Worm (Caenorhabditis elegans): ENCODE measurements around the gene lin-39.

lin-39 gene

ce11 chrIII:7508128-7508635 lies 28.2 kb downstream of the lin-39 start, which contains the start of gene cls-1:
cls-1 (plus strand) TSS chrIII:7508178.
- peak; percentile 25 for TF ChIP-seq elt-2 (tag; optimal IDR thresholded peaks at IDR 0.05)
- no peak for TF ChIP-seq egl-27 (tag; optimal IDR thresholded peaks at IDR 0.05)
- peak; percentile 43 for TF ChIP-seq pqm-1 (tag; optimal IDR thresholded peaks at IDR 0.05)

ce11 chrIII:7506983-7507382 lies 29.4 kb downstream of the lin-39 start:
- TF ChIP-seq lin-15B (tag; optimal IDR thresholded peaks at IDR 0.05) (no peak), jun-1 (tag; optimal IDR thresholded peaks at IDR 0.05) (no peak), elt-2 (tag; optimal IDR thresholded peaks at IDR 0.05) (no peak), ceh-9 (tag; optimal IDR thresholded peaks at IDR 0.05) (no peak), fkh-2 (tag; optimal IDR thresholded peaks at IDR 0.05) (no peak), mdl-1 (tag; optimal IDR thresholded peaks at IDR 0.05) (no peak), R02D3.7 (tag; optimal IDR thresholded peaks at IDR 0.05) (no peak), nhr-43 (tag; optimal IDR thresholded peaks at IDR 0.05; ENCODE audit: poor library complexity, severe bottlenecking) (no peak)

ce11 chrIII:7499421-7499902 lies 37.0 kb downstream of the lin-39 start, which contains the start of the genes C07H6.9 and sap-140:
C07H6.9 (minus strand) TSS chrIII:7499471.
sap-140 (plus strand) TSS chrIII:7499738.
- TF ChIP-seq nhr-23 (tag; optimal IDR thresholded peaks at IDR 0.05), result peak; percentile 87
- no peak for TF ChIP-seq ceh-82 (tag; optimal IDR thresholded peaks at IDR 0.05)
- no peak for TF ChIP-seq nhr-28 (tag; optimal IDR thresholded peaks at IDR 0.05)
- TF ChIP-seq nhr-76 (tag; optimal IDR thresholded peaks at IDR 0.05), result no peak
- TF ChIP-seq daf-12 (tag; optimal IDR thresholded peaks at IDR 0.05), result no peak
- no peak for TF ChIP-seq unc-39 (tag; optimal IDR thresholded peaks at IDR 0.05)
- peak; percentile 53 for TF ChIP-seq nhr-25 (tag; optimal IDR thresholded peaks at IDR 0.05)
- peak; percentile 36 for TF ChIP-seq elt-2 (tag; optimal IDR thresholded peaks at IDR 0.05)
- TF ChIP-seq lin-39 (tag; optimal IDR thresholded peaks at IDR 0.05), result peak; percentile 36
- TF ChIP-seq tbx-2 (tag; optimal IDR thresholded peaks at IDR 0.05), result peak; percentile 51
- TF ChIP-seq jun-1 (tag; optimal IDR thresholded peaks at IDR 0.05), result peak; percentile 31
- TF ChIP-seq fos-1 (tag; optimal IDR thresholded peaks at IDR 0.05), result no peak
- TF ChIP-seq lsy-12 (tag; optimal IDR thresholded peaks at IDR 0.05), result peak; percentile 16
- TF ChIP-seq pha-4 (tag; optimal IDR thresholded peaks at IDR 0.05), result peak; percentile 88
- no peak for TF ChIP-seq nhr-237 (tag; optimal IDR thresholded peaks at IDR 0.05)
- no peak for TF ChIP-seq nhr-77 (tag; optimal IDR thresholded peaks at IDR 0.05)
- no peak for TF ChIP-seq eor-1 (tag; optimal IDR thresholded peaks at IDR 0.05)
- TF ChIP-seq ceh-28 (tag; optimal IDR thresholded peaks at IDR 0.05), result peak; percentile 13
- no peak for TF ChIP-seq fkh-2 (tag; optimal IDR thresholded peaks at IDR 0.05)
- TF ChIP-seq hmg-11 (tag; optimal IDR thresholded peaks at IDR 0.05), result peak; percentile 73
- TF ChIP-seq R02D3.7 (tag; optimal IDR thresholded peaks at IDR 0.05), result peak; percentile 60
- TF ChIP-seq ZK546.5 (tag; optimal IDR thresholded peaks at IDR 0.05), result peak; percentile 8
- TF ChIP-seq lin-15B (tag; optimal IDR thresholded peaks at IDR 0.05), result peak; percentile 88
- peak; percentile 84 for TF ChIP-seq nfya-1 (tag; optimal IDR thresholded peaks at IDR 0.05; ENCODE audit: insufficient read depth)
- TF ChIP-seq pqm-1 (tag; optimal IDR thresholded peaks at IDR 0.05), result peak; percentile 5
- no peak for TF ChIP-seq nhr-11 (tag; optimal IDR thresholded peaks at IDR 0.05)
- peak; percentile 6 for TF ChIP-seq skn-1 (tag; optimal IDR thresholded peaks at IDR 0.05)
- TF ChIP-seq nhr-43 (tag; optimal IDR thresholded peaks at IDR 0.05; ENCODE audit: poor library complexity, severe bottlenecking), result peak; percentile 56
- TF ChIP-seq egl-27 (tag; optimal IDR thresholded peaks at IDR 0.05), result no peak
- peak; percentile 77 for TF ChIP-seq snpc-4 (tag; optimal IDR thresholded peaks at IDR 0.05)

- peak; percentile 63 for TF ChIP-seq fkh-10 (GFP tag; optimal IDR thresholded peaks at IDR 0.05)
- TF ChIP-seq elt-1 (tag; optimal IDR thresholded peaks at IDR 0.05), result peak; percentile 34
- TF ChIP-seq elt-2 (tag; optimal IDR thresholded peaks at IDR 0.05), result peak; percentile 95
- TF ChIP-seq daf-12 (tag; optimal IDR thresholded peaks at IDR 0.05), result no peak
- TF ChIP-seq ama-1 (optimal IDR thresholded peaks at IDR 0.05), result peak; percentile 6
- TF ChIP-seq nhr-237 (tag; optimal IDR thresholded peaks at IDR 0.05), result no peak
- no peak for TF ChIP-seq ceh-9 (tag; optimal IDR thresholded peaks at IDR 0.05)
- TF ChIP-seq mdl-1 (tag; optimal IDR thresholded peaks at IDR 0.05), result peak; percentile 81
- TF ChIP-seq snpc-4 (tag; optimal IDR thresholded peaks at IDR 0.05), result peak; percentile 91
- TF ChIP-seq nhr-43 (tag; optimal IDR thresholded peaks at IDR 0.05; ENCODE audit: poor library complexity, severe bottlenecking), result peak; percentile 57
- no peak for TF ChIP-seq nhr-67 (tag; optimal IDR thresholded peaks at IDR 0.05)
- TF ChIP-seq pqm-1 (tag; optimal IDR thresholded peaks at IDR 0.05), result peak; percentile 85
- no peak for TF ChIP-seq nhr-76 (tag; optimal IDR thresholded peaks at IDR 0.05)
- TF ChIP-seq nhr-23 (tag; optimal IDR thresholded peaks at IDR 0.05), result peak; percentile 85
- TF ChIP-seq nfya-1 (tag; optimal IDR thresholded peaks at IDR 0.05; ENCODE audit: insufficient read depth), result peak; percentile 92
- TF ChIP-seq lin-15B (tag; optimal IDR thresholded peaks at IDR 0.05), result peak; percentile 95
- peak; percentile 43 for TF ChIP-seq egl-5 (tag; optimal IDR thresholded peaks at IDR 0.05)
- peak; percentile 56 for TF ChIP-seq R02D3.7 (tag; optimal IDR thresholded peaks at IDR 0.05)
- TF ChIP-seq unc-62 (GFP tag; optimal IDR thresholded peaks at IDR 0.05), result peak; percentile 9
- peak; percentile 35 for TF ChIP-seq tbx-2 (tag; optimal IDR thresholded peaks at IDR 0.05)
- TF ChIP-seq eor-1 (tag; optimal IDR thresholded peaks at IDR 0.05), result no peak
- no peak for TF ChIP-seq ZK546.5 (tag; optimal IDR thresholded peaks at IDR 0.05)
- peak; percentile 68 for TF ChIP-seq hmg-11 (tag; optimal IDR thresholded peaks at IDR 0.05)
- peak; percentile 56 for TF ChIP-seq fos-1 (tag; optimal IDR thresholded peaks at IDR 0.05)
- TF ChIP-seq elt-3 (tag; optimal IDR thresholded peaks at IDR 0.05), result no peak
- peak; percentile 82 for TF ChIP-seq egl-27 (tag; optimal IDR thresholded peaks at IDR 0.05)
- peak; percentile 77 for TF ChIP-seq jun-1 (tag; optimal IDR thresholded peaks at IDR 0.05)
- peak; percentile 87 for TF ChIP-seq lin-39 (tag; optimal IDR thresholded peaks at IDR 0.05)
- peak; percentile 82 for TF ChIP-seq lsy-12 (tag; optimal IDR thresholded peaks at IDR 0.05)
- TF ChIP-seq nhr-25 (tag; optimal IDR thresholded peaks at IDR 0.05), result peak; percentile 82
- TF ChIP-seq mml-1 (tag; optimal IDR thresholded peaks at IDR 0.05), result no peak
- peak; percentile 83 for TF ChIP-seq nhr-11 (tag; optimal IDR thresholded peaks at IDR 0.05)
- peak; percentile 67 for TF ChIP-seq ceh-28 (tag; optimal IDR thresholded peaks at IDR 0.05)
- no peak for TF ChIP-seq ztf-11 (tag; optimal IDR thresholded peaks at IDR 0.05)
- peak; percentile 70 for TF ChIP-seq pha-4 (tag; optimal IDR thresholded peaks at IDR 0.05)
These were observed 38.1 kb downstream of the lin-39 start for ce11 chrIII:7498346-7498745.
